Worm (Caenorhabditis elegans) whole organism, L3 larva: ENCODE measurements around the gene trim-21.

Source experiments
- aly-2 ChIP-seq: fragments of 150-350 bp; optimal IDR thresholded peaks from 2 replicates; lab custom pipeline; 2014; ENCODE audit warnings: missing biosample characterization, missing genetic modification characterization
- ama-1 ChIP-seq: fragments of 150-350 bp; optimal IDR thresholded peaks from 2 replicates; lab custom pipeline; 2018
- ceh-82 ChIP-seq: fragments of 150-350 bp; optimal IDR thresholded peaks from 2 replicates; lab custom pipeline; 2014; ENCODE audit warnings: missing biosample characterization, missing genetic modification characterization
- ceh-9 ChIP-seq: sonication (generic microtip); optimal IDR thresholded peaks from 2 replicates; lab custom pipeline; 2018; ENCODE audit warnings: missing biosample characterization, missing genetic modification characterization
- daf-12 ChIP-seq: fragments of 150-350 bp; optimal IDR thresholded peaks from 2 replicates; lab custom pipeline; 2014; ENCODE audit warnings: missing biosample characterization, missing genetic modification reagents, missing genetic modification characterization
- egl-5 ChIP-seq: fragments of 150-350 bp; optimal IDR thresholded peaks from 2 replicates; lab custom pipeline; 2017; ENCODE audit warnings: missing biosample characterization, missing genetic modification reagents, missing genetic modification characterization, inconsistent platforms
- elt-2 ChIP-seq: sonication (generic microtip); optimal IDR thresholded peaks from 2 replicates; lab custom pipeline; 2016; ENCODE audit warnings: missing genetic modification reagents, mild to moderate bottlenecking, missing genetic modification characterization, missing compliant biosample characterization
- elt-3 ChIP-seq, 3 experiments: fragments of 150-350 bp in 1 of 3; sonication (generic microtip) in 2 of 3; optimal IDR thresholded peaks; 2 replicates in 2 of 3; 4 replicates in 1 of 3; lab custom pipeline; 2014 to 2017; ENCODE audit warnings: missing biosample characterization in 3 of 3, missing genetic modification characterization in 3 of 3
- eor-1 ChIP-seq, 2 experiments: fragments of 150-350 bp; optimal IDR thresholded peaks; 2 replicates each; lab custom pipeline; 2014 to 2018; ENCODE audit warnings: missing biosample characterization in 2 of 2, missing genetic modification characterization in 2 of 2
- fkh-10 ChIP-seq: sonication (generic microtip); optimal IDR thresholded peaks from 2 replicates; lab custom pipeline; 2017; ENCODE audit warnings: missing biosample characterization, missing genetic modification reagents, missing genetic modification characterization
- fkh-2 ChIP-seq: fragments of 150-350 bp; optimal IDR thresholded peaks from 2 replicates; lab custom pipeline; 2014; ENCODE audit warnings: missing biosample characterization, missing genetic modification reagents, missing genetic modification characterization
- fos-1 ChIP-seq: fragments of 150-350 bp; optimal IDR thresholded peaks from 2 replicates; lab custom pipeline; 2014; ENCODE audit warnings: missing biosample characterization, missing genetic modification characterization
- hmg-11 ChIP-seq: sonication (generic microtip); optimal IDR thresholded peaks from 2 replicates; lab custom pipeline; 2016; ENCODE audit warnings: missing genetic modification characterization, missing compliant biosample characterization
- jun-1 ChIP-seq: fragments of 150-350 bp; optimal IDR thresholded peaks from 2 replicates; lab custom pipeline; 2014; ENCODE audit warnings: missing biosample characterization, missing genetic modification reagents, missing genetic modification characterization
- lin-15B ChIP-seq: fragments of 150-350 bp; optimal IDR thresholded peaks from 2 replicates; lab custom pipeline; 2014; ENCODE audit warnings: missing biosample characterization, missing genetic modification characterization
- lin-39 ChIP-seq: fragments of 150-350 bp; optimal IDR thresholded peaks from 2 replicates; lab custom pipeline; 2018; ENCODE audit warnings: missing biosample characterization, missing genetic modification reagents, missing genetic modification characterization
- lsy-12 ChIP-seq: sonication (generic microtip); optimal IDR thresholded peaks from 2 replicates; lab custom pipeline; 2016; ENCODE audit warnings: mild to moderate bottlenecking, missing genetic modification characterization, missing compliant biosample characterization
- mdl-1 ChIP-seq: fragments of 150-350 bp; optimal IDR thresholded peaks from 2 replicates; lab custom pipeline; 2014; ENCODE audit warnings: missing biosample characterization, missing genetic modification characterization
- mml-1 ChIP-seq: fragments of 150-350 bp; sonication (generic microtip); optimal IDR thresholded peaks from 3 replicates; lab custom pipeline; 2014; ENCODE audit warnings: missing biosample characterization, missing genetic modification characterization
- nfya-1 ChIP-seq: sonication (generic microtip); optimal IDR thresholded peaks from 2 replicates; lab custom pipeline; 2017; ENCODE audit warnings: missing genetic modification characterization, mild to moderate bottlenecking, missing compliant biosample characterization, antibody characterized with exemption, moderate library complexity; ENCODE audit not compliant: insufficient read depth
- nhr-11 ChIP-seq: fragments of 150-350 bp; optimal IDR thresholded peaks from 2 replicates; lab custom pipeline; 2014; ENCODE audit warnings: missing biosample characterization, missing genetic modification characterization
- nhr-12 ChIP-seq: fragments of 150-350 bp; optimal IDR thresholded peaks from 2 replicates; lab custom pipeline; 2014; ENCODE audit warnings: missing biosample characterization, missing genetic modification characterization
- nhr-23 ChIP-seq: fragments of 150-350 bp; optimal IDR thresholded peaks from 2 replicates; lab custom pipeline; 2014; ENCODE audit warnings: missing biosample characterization, missing genetic modification reagents, missing genetic modification characterization
- nhr-28 ChIP-seq: fragments of 150-350 bp; optimal IDR thresholded peaks from 2 replicates; lab custom pipeline; 2014; ENCODE audit warnings: missing biosample characterization, missing genetic modification characterization
- nhr-43 ChIP-seq: sonication (generic microtip); optimal IDR thresholded peaks from 2 replicates; lab custom pipeline; 2016; ENCODE audit warnings: mild to moderate bottlenecking, missing genetic modification characterization, missing compliant biosample characterization; ENCODE audit not compliant: poor library complexity, severe bottlenecking
- nhr-67 ChIP-seq: fragments of 150-350 bp; optimal IDR thresholded peaks from 2 replicates; lab custom pipeline; 2014; ENCODE audit warnings: missing biosample characterization, missing genetic modification characterization
- nhr-76 ChIP-seq: fragments of 150-350 bp; sonication (generic microtip); optimal IDR thresholded peaks from 5 replicates; lab custom pipeline; 2014; ENCODE audit warnings: missing biosample characterization, missing genetic modification characterization
- pha-4 ChIP-seq: fragments of 150-350 bp; optimal IDR thresholded peaks from 2 replicates; lab custom pipeline; 2014; ENCODE audit warnings: missing biosample characterization, missing genetic modification reagents, missing genetic modification characterization
- pqm-1 ChIP-seq: fragments of 150-350 bp; optimal IDR thresholded peaks from 2 replicates; lab custom pipeline; 2017; ENCODE audit warnings: missing biosample characterization, missing genetic modification characterization, inconsistent platforms
- sea-2 ChIP-seq: fragments of 150-350 bp; sonication (generic microtip); optimal IDR thresholded peaks from 4 replicates; lab custom pipeline; 2014; ENCODE audit warnings: missing biosample characterization, missing genetic modification reagents, missing genetic modification characterization
- snpc-4 ChIP-seq: fragments of 150-350 bp; optimal IDR thresholded peaks from 2 replicates; lab custom pipeline; 2014; ENCODE audit warnings: missing biosample characterization, missing genetic modification characterization
- tbx-2 ChIP-seq: sonication (generic microtip); optimal IDR thresholded peaks from 2 replicates; lab custom pipeline; 2016; ENCODE audit warnings: mild to moderate bottlenecking, missing genetic modification characterization, missing compliant biosample characterization
- unc-39 ChIP-seq: sonication (generic microtip); optimal IDR thresholded peaks from 4 replicates; lab custom pipeline; 2017; ENCODE audit warnings: missing biosample characterization, missing genetic modification characterization
- unc-62 ChIP-seq: fragments of 150-350 bp; sonication (generic microtip); optimal IDR thresholded peaks from 4 replicates; lab custom pipeline; 2014; ENCODE audit warnings: missing biosample characterization, missing genetic modification reagents, missing genetic modification characterization
- zag-1 ChIP-seq: fragments of 150-350 bp; optimal IDR thresholded peaks from 2 replicates; lab custom pipeline; 2014; ENCODE audit warnings: missing biosample characterization, missing genetic modification characterization
- ztf-11 ChIP-seq: fragments of 150-350 bp; optimal IDR thresholded peaks from 2 replicates; lab custom pipeline; 2014; ENCODE audit warnings: missing biosample characterization, missing genetic modification characterization
- ztf-4 ChIP-seq: fragments of 150-350 bp; optimal IDR thresholded peaks from 2 replicates; lab custom pipeline; 2014; ENCODE audit warnings: missing biosample characterization, missing genetic modification characterization

Gene trim-21

DNA sequence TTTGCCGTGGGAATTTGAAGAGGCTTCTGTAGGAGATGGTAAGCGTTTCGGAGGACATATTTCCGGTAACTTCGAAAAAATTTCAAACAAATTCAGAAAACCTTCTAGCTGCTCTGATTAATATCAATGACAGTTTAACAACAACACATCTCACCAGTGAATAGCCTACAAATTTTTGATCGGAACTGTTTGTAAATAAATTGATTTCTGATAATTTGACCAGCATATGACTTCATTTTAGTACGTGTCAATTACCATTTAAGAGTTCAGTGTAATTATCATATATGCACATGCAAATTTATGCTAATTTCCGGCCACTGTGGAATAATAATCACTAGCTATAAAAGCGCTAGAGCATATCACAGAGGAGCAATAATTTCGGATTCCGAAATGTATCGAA lies 12.3 kb upstream of the trim-21 start, which contains the start of gene ZK1240.11:
TSS of gene ZK1240.11 (plus strand) at position 301 of the 400 bp plus-strand sequence.
- no peak for TF ChIP-seq aly-2 (tag; lab: Kevin White, UChicago)
- TF ChIP-seq nhr-67 (tag; lab: Kevin White, UChicago), result no peak
- no peak for TF ChIP-seq fos-1 (tag; lab: Kevin White, UChicago)
- no peak for TF ChIP-seq nfya-1 (tag; lab: Kevin White, UChicago)
- TF ChIP-seq nhr-43 (tag; lab: Kevin White, UChicago), result no peak

DNA sequence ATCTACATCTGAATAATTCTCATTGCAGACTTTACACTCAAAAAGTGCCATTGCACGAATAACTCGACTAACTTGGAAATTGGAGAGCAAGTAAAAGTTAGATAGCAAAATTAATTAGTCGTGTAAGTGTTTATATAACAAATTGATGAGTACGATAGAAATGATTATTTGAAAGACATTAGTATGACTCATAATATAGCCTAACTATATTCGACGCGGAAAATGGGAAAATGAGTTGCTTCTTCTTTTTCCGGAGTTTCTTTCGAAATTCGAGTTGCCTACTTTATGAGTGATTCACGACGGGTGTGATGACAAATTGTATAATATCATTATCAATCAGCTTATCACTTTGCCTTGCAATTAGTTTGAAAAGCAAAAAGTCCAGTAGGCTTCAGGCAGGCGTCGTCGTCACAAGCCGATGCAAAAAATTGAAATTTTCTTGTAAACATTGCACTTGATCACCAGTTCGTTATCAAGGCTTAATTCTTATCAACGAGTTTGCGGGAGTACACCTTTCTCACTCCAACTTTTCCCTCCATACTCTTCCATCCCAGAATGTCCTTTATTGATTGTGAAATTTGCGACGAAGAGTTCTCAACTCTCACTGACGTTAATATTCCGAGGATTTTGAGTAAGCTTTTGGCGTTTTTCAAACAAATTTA lies 10.3 kb upstream of the trim-21 start, which contains the start of the genes ZK1240.6 and ZK1240.2:
TSS of gene ZK1240.6 (minus strand) at position 51 of the 662 bp plus-strand sequence.
TSS of gene ZK1240.2 (plus strand) at position 520 of the 662 bp plus-strand sequence.
- TF ChIP-seq mml-1 (tag; lab: Kevin White, UChicago) (no peak), nfya-1 (tag; lab: Kevin White, UChicago) (no peak), nhr-43 (tag; lab: Kevin White, UChicago) (no peak), aly-2 (tag; lab: Kevin White, UChicago) (no peak), pqm-1 (tag; lab: Kevin White, UChicago) (peak; percentile 46), unc-62 (GFP tag; lab: Kevin White, UChicago) (no peak), ztf-4 (tag; lab: Kevin White, UChicago) (no peak), ama-1 (lab: Kevin White, UChicago) (no peak), snpc-4 (tag; lab: Kevin White, UChicago) (no peak), nhr-28 (tag; lab: Kevin White, UChicago) (no peak), lin-39 (tag; lab: Kevin White, UChicago) (no peak), hmg-11 (tag; lab: Kevin White, UChicago) (no peak), tbx-2 (no peak), fos-1 (tag; lab: Kevin White, UChicago) (no peak), ceh-9 (tag; lab: Kevin White, UChicago) (no peak), ztf-11 (tag; lab: Kevin White, UChicago) (no peak), jun-1 (tag; lab: Kevin White, UChicago) (peak; percentile 50), nhr-23 (tag; lab: Kevin White, UChicago) (no peak), eor-1 (tag; optimal IDR thresholded peaks at IDR 0.05; lab: Kevin White, UChicago) (no peak), ceh-82 (tag; lab: Kevin White, UChicago) (no peak), daf-12 (tag; lab: Kevin White, UChicago) (no peak), pha-4 (tag; lab: Kevin White, UChicago) (peak; percentile 24), nhr-12 (tag; lab: Kevin White, UChicago) (no peak), elt-3 (tag; optimal IDR thresholded peaks at IDR 0.05; lab: Kevin White, UChicago) (no peak), elt-2 (tag; lab: Kevin White, UChicago) (peak; percentile 93), mdl-1 (no peak), zag-1 (tag; lab: Kevin White, UChicago) (no peak), unc-39 (no peak), fkh-2 (tag; lab: Kevin White, UChicago) (no peak), nhr-11 (tag; lab: Kevin White, UChicago) (no peak), egl-5 (tag; lab: Kevin White, UChicago) (no peak)

ce11 chrII:2320097-2320496 lies 7.5 kb upstream of the trim-21 start, which contains the start of gene ZK1240.3:
ZK1240.3 (plus strand) TSS chrII:2320334.
- TF ChIP-seq eor-1 (tag; optimal IDR thresholded peaks at IDR 0.05; lab: Kevin White, UChicago), result no peak
- peak; percentile 59 for TF ChIP-seq pqm-1 (tag; lab: Kevin White, UChicago)
- no peak for TF ChIP-seq jun-1 (tag; lab: Kevin White, UChicago)
- TF ChIP-seq lin-15B (tag; lab: Kevin White, UChicago), result no peak
- no peak for TF ChIP-seq nhr-76
- no peak for TF ChIP-seq fkh-2 (tag; lab: Kevin White, UChicago)
- TF ChIP-seq nhr-43 (tag; lab: Kevin White, UChicago), result no peak
- TF ChIP-seq elt-2 (tag; lab: Kevin White, UChicago), result peak; percentile 82
- TF ChIP-seq daf-12 (tag; lab: Kevin White, UChicago), result no peak
- TF ChIP-seq unc-62 (GFP tag; lab: Kevin White, UChicago), result no peak
- TF ChIP-seq lsy-12, result no peak
- TF ChIP-seq nhr-12 (tag; lab: Kevin White, UChicago), result no peak
- TF ChIP-seq snpc-4 (tag; lab: Kevin White, UChicago), result no peak
- no peak for TF ChIP-seq fkh-10 (GFP tag; lab: Kevin White, UChicago)
- no peak for TF ChIP-seq sea-2 (GFP tag; lab: Kevin White, UChicago)
- no peak for TF ChIP-seq pha-4 (tag; lab: Kevin White, UChicago)
